Fruit fly (Drosophila melanogaster): ENCODE results near the gene Septin2.

- no peak for TF ChIP-seq Abd-B (GFP tag; optimal IDR thresholded peaks at IDR 0.05)
- peak; percentile 38 for TF ChIP-seq CG12769 (tag; optimal IDR thresholded peaks at IDR 0.05)
- no peak for TF ChIP-seq psq (GFP tag; optimal IDR thresholded peaks at IDR 0.05)
- TF ChIP-seq CG18011 (GFP tag; optimal IDR thresholded peaks at IDR 0.05): no peak
- TF ChIP-seq Dref (GFP tag; IDR thresholded peaks at IDR 0.05): no peak
These were observed 41.2 kb downstream of the Septin2 start for dm6 chr3R:20546662-20547620.
